Fruit fly (Drosophila melanogaster) S2 (cell line): ENCODE measurements around the gene AsnRS.

Source experiments
- CG8478 ChIP-seq: fragments of >200 bp; optimal IDR thresholded peaks from 2 replicates; lab custom pipeline; 2018
- CTCF ChIP-seq, 2 experiments: fragments of >200 bp; optimal IDR thresholded peaks; 2 replicates each; lab custom pipeline; 2018

- TF ChIP-seq CTCF (optimal IDR thresholded peaks at IDR 0.05; lab: Kevin White, UChicago) (no peak), CG8478 (lab: Kevin White, UChicago) (no peak)
Observed at dm6 chr2L:19112200-19112599, 19.6 kb downstream of the AsnRS start.
